Worm (Caenorhabditis elegans): ENCODE results near the gene B0035.22.

DNA sequence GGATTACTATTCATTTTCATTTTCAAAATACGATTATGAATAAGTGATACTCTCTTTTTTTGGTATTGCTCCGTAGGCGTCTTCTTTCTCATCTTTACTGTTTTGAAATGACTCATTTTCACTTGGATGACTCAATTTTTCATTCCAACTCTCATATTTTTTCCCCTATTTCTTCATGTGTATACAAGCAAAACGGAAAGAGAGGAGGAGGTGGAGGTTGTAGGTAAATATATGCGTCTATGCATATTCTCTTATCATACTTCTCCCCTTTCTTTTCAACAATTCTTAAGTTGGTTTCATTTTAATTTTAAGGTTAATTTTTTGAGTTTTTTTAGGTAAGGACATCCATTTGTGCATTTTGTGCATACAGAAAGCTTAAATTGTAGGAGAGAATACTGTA lies 28.8 kb upstream of the B0035.22 start:
- TF ChIP-seq lin-39 (tag; optimal IDR thresholded peaks at IDR 0.05) (no peak), aha-1 (tag; optimal IDR thresholded peaks at IDR 0.05) (no peak)

All from whole organism, L1 larva.